Worm (Caenorhabditis elegans) whole organism, L4 larva: Measurements from ENCODE around the gene C16B8.4.

Experiments used
- F26F4.8 ChIP-seq: fragments of 200-800 bp; sonication (Bioruptor generic); conservative IDR thresholded peaks from 2 replicates; pipeline ENCODE4 v1.3.6; 2022; ENCODE audit warnings: missing genetic modification characterization, missing compliant biosample characterization
- R02D3.7 ChIP-seq: fragments of 150-350 bp; sonication (generic microtip); optimal IDR thresholded peaks from 3 replicates; lab custom pipeline; 2014; ENCODE audit warnings: missing biosample characterization, missing genetic modification characterization
- T20F7.1 ChIP-seq: fragments of 200-800 bp; sonication (Bioruptor generic); optimal IDR thresholded peaks from 2 replicates; lab custom pipeline; 2018; ENCODE audit warnings: mild to moderate bottlenecking, missing genetic modification characterization, missing compliant biosample characterization
- Y48G9A.11 ChIP-seq: fragments of 200-800 bp; sonication (Bioruptor generic); IDR thresholded peaks from 2 replicates; pipeline ENCODE4 v1.3.6; 2022; ENCODE audit warnings: missing genetic modification reagents, missing genetic modification characterization, missing compliant biosample characterization
- Y5F2A.4 ChIP-seq: fragments of 200-800 bp; sonication (Bioruptor generic); optimal IDR thresholded peaks from 2 replicates; lab custom pipeline; 2018; ENCODE audit warnings: mild to moderate bottlenecking, missing genetic modification characterization, missing compliant biosample characterization
- aha-1 ChIP-seq: fragments of 150-350 bp; peaks from one replicate; lab custom pipeline; 2014; ENCODE audit warnings: missing biosample characterization, missing genetic modification characterization
- ceh-82 ChIP-seq: sonication (generic microtip); optimal IDR thresholded peaks from 2 replicates; lab custom pipeline; 2017; ENCODE audit warnings: missing biosample characterization, missing genetic modification characterization
- ces-1 ChIP-seq: fragments of 150-350 bp; sonication (generic microtip); optimal IDR thresholded peaks from 4 replicates; lab custom pipeline; 2014; ENCODE audit warnings: missing biosample characterization, missing genetic modification reagents, missing genetic modification characterization
- ctbp-1 ChIP-seq: fragments of 200-800 bp; sonication (Bioruptor generic); IDR thresholded peaks from 2 replicates; pipeline ENCODE4 v1.3.6; 2022; ENCODE audit warnings: missing genetic modification reagents, missing genetic modification characterization, missing compliant biosample characterization
- dpl-1 ChIP-seq: fragments of 150-350 bp; optimal IDR thresholded peaks from 2 replicates; lab custom pipeline; 2014; ENCODE audit warnings: missing biosample characterization, missing genetic modification reagents, missing genetic modification characterization
- egl-27 ChIP-seq: sonication (generic microtip); optimal IDR thresholded peaks from 3 replicates; lab custom pipeline; 2017; ENCODE audit warnings: missing biosample characterization, missing genetic modification reagents, missing genetic modification characterization
- gei-8 ChIP-seq: fragments of 200-800 bp; sonication (Bioruptor generic); optimal IDR thresholded peaks from 2 replicates; lab custom pipeline; 2018; ENCODE audit warnings: mild to moderate bottlenecking, missing genetic modification characterization, missing compliant biosample characterization
- hlh-11 ChIP-seq: fragments of 200-800 bp; sonication (Bioruptor generic); optimal IDR thresholded peaks from 2 replicates; lab custom pipeline; 2018; ENCODE audit warnings: mild to moderate bottlenecking, missing genetic modification characterization, missing compliant biosample characterization
- hlh-30 ChIP-seq: sonication (generic microtip); optimal IDR thresholded peaks from 2 replicates; lab custom pipeline; 2017; ENCODE audit warnings: antibody characterized with exemption, mild to moderate bottlenecking, missing genetic modification characterization, missing compliant biosample characterization; ENCODE audit not compliant: insufficient read depth
- jun-1 ChIP-seq: fragments of 150-350 bp; optimal IDR thresholded peaks from 2 replicates; lab custom pipeline; 2014; ENCODE audit warnings: missing biosample characterization, missing genetic modification reagents, missing genetic modification characterization
- lim-7 ChIP-seq: fragments of 200-800 bp; sonication (Bioruptor generic); IDR thresholded peaks from 2 replicates; pipeline ENCODE4 v1.3.6; 2022; ENCODE audit warnings: missing genetic modification characterization, missing compliant biosample characterization
- lin-29 ChIP-seq: fragments of 200-800 bp; sonication (Bioruptor generic); IDR thresholded peaks from 2 replicates; pipeline ENCODE4 v1.3.6; 2022; ENCODE audit warnings: missing genetic modification reagents, missing genetic modification characterization, missing compliant biosample characterization
- lin-38 ChIP-seq: fragments of 200-800 bp; sonication (Bioruptor generic); IDR thresholded peaks from 2 replicates; pipeline ENCODE4 v1.3.6; 2022; ENCODE audit warnings: missing genetic modification reagents, missing genetic modification characterization, missing compliant biosample characterization
- lin-39 ChIP-seq: fragments of 150-350 bp; optimal IDR thresholded peaks from 2 replicates; lab custom pipeline; 2014; ENCODE audit warnings: missing biosample characterization, missing genetic modification reagents, missing genetic modification characterization
- lir-3 ChIP-seq: sonication (generic microtip); optimal IDR thresholded peaks from 2 replicates; lab custom pipeline; 2016; ENCODE audit warnings: mild to moderate bottlenecking, missing genetic modification characterization, missing compliant biosample characterization
- lsy-2 ChIP-seq, 2 experiments: fragments of 150-350 bp in 1 of 2; sonication (generic microtip) in 1 of 2; optimal IDR thresholded peaks; 2 replicates each; lab custom pipeline; 2014 to 2017; ENCODE audit warnings: missing biosample characterization in 2 of 2, missing genetic modification characterization in 2 of 2
- mdl-1 ChIP-seq, 2 experiments: fragments of 150-350 bp in 1 of 2; sonication (generic microtip) in 1 of 2; optimal IDR thresholded peaks; 2 replicates each; lab custom pipeline; 2014 to 2017; ENCODE audit warnings: missing biosample characterization in 2 of 2, missing genetic modification characterization in 2 of 2
- mdt-29 ChIP-seq: fragments of 200-800 bp; sonication (Bioruptor generic); IDR thresholded peaks from 2 replicates; pipeline ENCODE4 v1.3.6; 2022; ENCODE audit warnings: missing genetic modification reagents, missing genetic modification characterization, missing compliant biosample characterization
- mep-1 ChIP-seq: fragments of 150-350 bp; sonication (generic microtip); optimal IDR thresholded peaks from 3 replicates; lab custom pipeline; 2014; ENCODE audit warnings: missing biosample characterization, missing genetic modification characterization
- mxl-3 ChIP-seq: fragments of 200-800 bp; sonication (Bioruptor generic); optimal IDR thresholded peaks from 2 replicates; lab custom pipeline; 2018; ENCODE audit warnings: mild to moderate bottlenecking, missing genetic modification characterization, missing compliant biosample characterization
- nhr-102 ChIP-seq: sonication (generic microtip); optimal IDR thresholded peaks from 2 replicates; lab custom pipeline; 2016; ENCODE audit warnings: mild to moderate bottlenecking, missing genetic modification characterization, moderate library complexity, missing compliant biosample characterization
- nhr-237 ChIP-seq: sonication (generic microtip); optimal IDR thresholded peaks from 2 replicates; lab custom pipeline; 2017; ENCODE audit warnings: missing biosample characterization, missing genetic modification characterization
- nhr-28 ChIP-seq: fragments of 150-350 bp; optimal IDR thresholded peaks from 2 replicates; lab custom pipeline; 2014; ENCODE audit warnings: missing biosample characterization, missing genetic modification characterization
- nhr-42 ChIP-seq: fragments of 200-800 bp; sonication (Bioruptor generic); IDR thresholded peaks from 2 replicates; pipeline ENCODE4 v1.3.6; 2022; ENCODE audit warnings: missing genetic modification characterization, missing compliant biosample characterization
- nhr-6 ChIP-seq: fragments of 150-350 bp; optimal IDR thresholded peaks from 2 replicates; lab custom pipeline; 2014; ENCODE audit warnings: missing biosample characterization, missing genetic modification characterization
- pha-4 ChIP-seq, 2 experiments: fragments of 150-350 bp in 1 of 2; fragments of 200-800 bp in 1 of 2; sonication (Bioruptor generic) in 1 of 2; IDR thresholded peaks in 1 of 2; optimal IDR thresholded peaks in 1 of 2; 2 replicates each; pipeline versions ENCODE4 v1.3.6 to Lab custom; 2014 to 2022; ENCODE audit warnings: missing genetic modification characterization in 2 of 2, missing genetic modification reagents in 2 of 2, missing biosample characterization in 1 of 2, missing compliant biosample characterization in 1 of 2
- php-3 ChIP-seq: fragments of 200-800 bp; sonication (Bioruptor generic); IDR thresholded peaks from 2 replicates; pipeline ENCODE4 v1.3.6; 2022; ENCODE audit warnings: missing genetic modification reagents, missing genetic modification characterization, missing compliant biosample characterization
- set-16 ChIP-seq: fragments of 200-800 bp; sonication (Bioruptor generic); IDR thresholded peaks from 2 replicates; pipeline ENCODE4 v1.3.6; 2022; ENCODE audit warnings: missing genetic modification reagents, missing genetic modification characterization, missing compliant biosample characterization
- spr-3 ChIP-seq: fragments of 200-800 bp; sonication (Bioruptor generic); optimal IDR thresholded peaks from 2 replicates; lab custom pipeline; 2018; ENCODE audit warnings: mild to moderate bottlenecking, missing genetic modification characterization, missing compliant biosample characterization
- tra-1 ChIP-seq: fragments of 200-800 bp; sonication (Bioruptor generic); IDR thresholded peaks from 2 replicates; pipeline ENCODE4 v1.3.6; 2022; ENCODE audit warnings: missing genetic modification reagents, missing genetic modification characterization, missing compliant biosample characterization
- unc-62 ChIP-seq, 3 experiments: fragments of 150-350 bp in 1 of 3; sonication (generic microtip); optimal IDR thresholded peaks in 2 of 3; peaks in 1 of 3; 1 replicate in 1 of 3; 2 replicates in 2 of 3; lab custom pipeline; 2014 to 2017; ENCODE audit warnings: missing biosample characterization in 3 of 3, missing genetic modification characterization in 3 of 3, missing genetic modification reagents in 3 of 3, missing genotype in 1 of 3
- vab-7 ChIP-seq: fragments of 200-800 bp; sonication (Bioruptor generic); IDR thresholded peaks from 2 replicates; pipeline ENCODE4 v1.3.6; 2022; ENCODE audit warnings: missing genetic modification reagents, missing genetic modification characterization, missing compliant biosample characterization
- zfp-2 ChIP-seq: sonication (generic microtip); optimal IDR thresholded peaks from 2 replicates; lab custom pipeline; 2016; ENCODE audit warnings: mild to moderate bottlenecking, missing genetic modification characterization, missing compliant biosample characterization
- zip-11 ChIP-seq: fragments of 200-800 bp; sonication (Bioruptor generic); IDR thresholded peaks from 2 replicates; pipeline ENCODE4 v1.3.6; 2022; ENCODE audit warnings: missing genetic modification characterization, missing compliant biosample characterization
- ztf-7 ChIP-seq: fragments of 150-350 bp; optimal IDR thresholded peaks from 2 replicates; lab custom pipeline; 2014; ENCODE audit warnings: missing biosample characterization, missing genetic modification characterization

The C16B8.4 gene

DNA sequence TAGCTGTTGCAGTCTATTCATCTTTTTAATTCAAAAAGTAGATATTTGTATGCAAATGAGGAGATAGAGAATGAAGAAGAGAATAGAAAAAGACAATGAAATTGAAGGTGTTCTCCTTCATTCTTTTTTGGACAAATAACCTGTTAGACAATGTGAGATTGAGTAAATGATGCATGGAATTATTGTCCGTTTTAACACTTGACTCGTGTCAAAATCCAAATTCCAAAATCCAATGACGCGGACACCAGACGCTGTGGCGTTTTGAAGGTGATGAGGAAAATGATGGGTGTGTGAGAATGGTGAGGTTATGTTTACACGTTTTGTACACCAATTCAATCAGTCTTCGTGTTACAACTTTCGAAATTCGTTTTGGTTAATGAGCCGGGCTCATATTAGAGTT, 5.7 kb upstream of the C16B8.4 start:
- peak; percentile 56 for TF ChIP-seq aha-1 (tag; lab: Kevin White, UChicago)
- no peak for TF ChIP-seq egl-27 (tag; lab: Kevin White, UChicago)
- TF ChIP-seq unc-62 (GFP tag; optimal IDR thresholded peaks at IDR 0.05 in 1 of 2; lab: Kevin White, UChicago): peak in 1 of 2 experiments; percentile 53
- TF ChIP-seq unc-62 (tag; optimal IDR thresholded peaks at IDR 0.05; lab: Kevin White, UChicago): no peak

DNA sequence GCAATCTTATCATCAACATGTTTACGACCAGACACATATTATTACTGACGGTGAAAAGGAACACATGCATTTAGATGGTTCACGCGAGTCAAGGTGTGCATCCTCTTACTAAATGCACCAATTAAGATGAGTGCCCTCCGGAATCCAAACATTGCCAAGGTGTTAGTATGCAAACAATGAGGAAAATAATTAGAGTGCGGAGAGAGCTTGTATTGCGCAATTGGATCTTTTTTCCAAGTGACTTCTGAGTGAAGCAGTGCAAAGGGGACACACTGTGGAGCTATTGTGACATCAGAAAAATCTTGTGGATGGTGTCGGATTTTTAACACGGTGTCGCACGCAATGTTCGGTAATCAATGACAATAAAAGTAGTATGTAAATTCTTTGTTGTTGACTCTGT, 3.8 kb upstream of the C16B8.4 start:
- TF ChIP-seq php-3 (GFP tag; lab: Robert Waterston, UW): no peak

DNA sequence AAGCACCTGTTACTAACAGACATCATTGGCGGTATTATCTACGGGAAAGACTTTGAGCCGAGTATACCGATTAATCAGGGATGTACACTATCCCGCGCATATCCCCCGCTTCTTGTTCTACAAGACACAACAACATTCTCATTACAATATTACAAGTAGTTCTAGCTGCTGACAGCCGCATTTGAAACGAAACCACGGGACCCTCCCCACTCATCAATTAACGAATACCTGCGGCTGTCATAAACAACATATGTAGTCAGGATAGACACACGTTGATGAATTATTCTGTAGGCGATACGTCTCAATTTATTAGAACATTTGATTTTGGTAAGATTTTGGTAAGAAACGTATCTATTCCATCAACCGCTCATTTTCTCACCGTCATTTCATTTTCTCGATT, 3.3 kb upstream of the C16B8.4 start:
- TF ChIP-seq Y48G9A.11 (GFP tag; lab: Robert Waterston, UW): no peak
- TF ChIP-seq zfp-2 (tag; lab: Kevin White, UChicago): no peak
- TF ChIP-seq spr-3 (GFP tag; lab: Kevin White, UChicago): no peak
- no peak for TF ChIP-seq ctbp-1
- peak in 1 of 2 experiments; percentile 11 for TF ChIP-seq unc-62 (GFP tag; optimal IDR thresholded peaks at IDR 0.05 in 1 of 2; lab: Kevin White, UChicago)
- TF ChIP-seq unc-62 (tag; optimal IDR thresholded peaks at IDR 0.05; lab: Kevin White, UChicago): no peak
- no peak for TF ChIP-seq T20F7.1 (GFP tag; lab: Kevin White, UChicago)
- TF ChIP-seq aha-1 (tag; lab: Kevin White, UChicago): peak; percentile 20

DNA sequence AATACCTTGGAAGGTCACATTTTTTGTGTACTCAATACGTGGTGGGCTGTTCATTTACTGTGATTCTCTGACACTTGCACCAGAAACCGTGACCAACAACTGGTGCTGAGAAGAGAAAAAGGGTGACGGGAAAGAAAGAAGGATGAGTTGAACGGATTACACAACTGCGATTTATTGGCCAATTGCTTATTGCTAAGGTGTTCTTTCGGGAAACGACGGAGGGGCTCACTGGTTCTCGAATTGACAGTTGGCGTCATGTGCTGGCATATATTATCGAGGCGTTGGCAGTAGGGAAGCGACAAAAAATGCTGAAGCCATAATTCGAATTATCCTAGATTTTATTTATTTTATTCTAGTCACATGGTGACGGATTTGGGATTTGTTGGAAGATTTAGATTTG, 726 bp upstream of the C16B8.4 start:
- TF ChIP-seq mxl-3 (no peak), lir-3 (no peak), hlh-11 (tag; lab: Kevin White, UChicago) (peak; percentile 38), hlh-30 (tag; lab: Kevin White, UChicago) (peak; percentile 9), unc-62 (GFP tag; optimal IDR thresholded peaks at IDR 0.05 in 1 of 2; lab: Kevin White, UChicago) (peak in 1 of 2 experiments; percentile 83), unc-62 (tag; optimal IDR thresholded peaks at IDR 0.05; lab: Kevin White, UChicago) (no peak)

DNA sequence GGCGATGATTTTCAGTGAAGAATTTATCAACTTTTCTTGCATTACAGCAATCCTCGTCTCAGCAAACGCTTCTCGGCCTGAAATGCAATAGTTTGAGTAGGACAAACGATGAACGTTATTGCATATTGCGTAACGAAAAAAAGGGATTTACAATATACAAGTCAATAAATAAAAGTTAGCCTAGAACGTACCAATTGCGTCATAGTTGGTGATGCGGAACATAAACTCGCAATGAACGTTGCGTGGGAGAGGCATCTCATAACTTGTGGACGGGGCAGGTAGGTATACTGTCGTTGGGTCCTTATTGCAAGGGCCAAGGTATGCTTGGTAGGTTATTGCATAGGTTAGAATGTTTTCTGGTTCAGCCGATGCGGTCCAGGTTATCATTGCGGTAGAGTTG, 2.6 kb downstream of the C16B8.4 start:
- TF ChIP-seq lsy-2 (tag; optimal IDR thresholded peaks at IDR 0.05; lab: Kevin White, UChicago): no peak
- TF ChIP-seq nhr-102 (tag; lab: Kevin White, UChicago): no peak
- TF ChIP-seq nhr-237 (tag; lab: Kevin White, UChicago): no peak
- TF ChIP-seq tra-1 (GFP tag; lab: Robert Waterston, UW): no peak
- no peak for TF ChIP-seq jun-1 (tag; lab: Kevin White, UChicago)
- no peak for TF ChIP-seq pha-4 (GFP tag; IDR thresholded peaks at IDR 0.05; lab: Robert Waterston, UW)
- TF ChIP-seq pha-4 (tag; optimal IDR thresholded peaks at IDR 0.05; lab: Kevin White, UChicago): no peak
- no peak for TF ChIP-seq F26F4.8 (GFP tag; lab: Robert Waterston, UW)
- TF ChIP-seq hlh-11 (tag; lab: Kevin White, UChicago): no peak
- TF ChIP-seq mdl-1 (tag; optimal IDR thresholded peaks at IDR 0.05; lab: Kevin White, UChicago): no peak
- no peak for TF ChIP-seq nhr-28 (tag; lab: Kevin White, UChicago)
- no peak for TF ChIP-seq lim-7
- no peak for TF ChIP-seq ceh-82 (tag; lab: Kevin White, UChicago)
- TF ChIP-seq zip-11 (GFP tag; lab: Robert Waterston, UW): no peak
- TF ChIP-seq Y5F2A.4 (GFP tag; lab: Kevin White, UChicago): no peak
- TF ChIP-seq R02D3.7 (tag; lab: Kevin White, UChicago): no peak
- TF ChIP-seq vab-7 (GFP tag; lab: Robert Waterston, UW): no peak
- no peak for TF ChIP-seq mep-1 (tag; lab: Kevin White, UChicago)

DNA sequence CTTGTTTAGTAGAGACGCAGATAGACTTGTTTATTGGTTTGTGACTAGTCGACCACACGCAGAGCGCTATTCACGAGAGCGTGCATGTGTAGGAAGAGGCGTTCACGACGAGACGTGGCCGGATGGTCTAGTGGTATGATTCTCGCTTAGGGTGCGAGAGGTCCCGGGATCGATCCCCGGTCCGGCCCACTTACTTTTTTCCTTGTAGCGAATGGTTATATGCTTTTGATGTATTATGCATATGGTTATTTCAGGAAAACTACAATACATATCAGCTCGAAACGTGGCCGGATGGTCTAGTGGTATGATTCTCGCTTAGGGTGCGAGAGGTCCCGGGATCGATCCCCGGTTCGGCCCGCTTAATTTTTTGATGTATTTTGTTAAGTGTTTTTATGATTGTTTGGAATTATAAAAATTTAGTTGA, 3.4 kb downstream of the C16B8.4 start:
- TF ChIP-seq zfp-2 (tag; lab: Kevin White, UChicago): no peak
- peak; percentile 63 for TF ChIP-seq nhr-6 (tag; lab: Kevin White, UChicago)
- peak; percentile 14 for TF ChIP-seq ztf-7 (tag; lab: Kevin White, UChicago)
- TF ChIP-seq R02D3.7 (tag; lab: Kevin White, UChicago): no peak
- peak; percentile 66 for TF ChIP-seq set-16 (GFP tag; lab: Robert Waterston, UW)
- peak; percentile 88 for TF ChIP-seq nhr-42 (GFP tag; lab: Robert Waterston, UW)
- peak; percentile 83 for TF ChIP-seq Y48G9A.11 (GFP tag; lab: Robert Waterston, UW)
- peak; percentile 26 for TF ChIP-seq dpl-1
- peak; percentile 66; the same call in 1 of the 2 replicates for TF ChIP-seq lin-29
- peak; percentile 79 for TF ChIP-seq spr-3 (GFP tag; lab: Kevin White, UChicago)
- no peak for TF ChIP-seq ces-1 (GFP tag; lab: Kevin White, UChicago)
- TF ChIP-seq lin-39: no peak
- TF ChIP-seq lim-7: peak; percentile 80
- 0 out of 2 replicates have a peak, but pooled peaks have one; percentile 68 for TF ChIP-seq F26F4.8 (GFP tag; lab: Robert Waterston, UW)
- TF ChIP-seq gei-8 (GFP tag; lab: Kevin White, UChicago): peak; percentile 64
- no peak; the same call in none of the 2 replicates for TF ChIP-seq lin-38 (GFP tag; lab: Robert Waterston, UW)
- peak; percentile 78 for TF ChIP-seq mdt-29 (GFP tag; lab: Robert Waterston, UW)
